Worm (Caenorhabditis elegans): Measurements from ENCODE around the gene arrd-6.

- TF ChIP-seq skn-1 (tag; optimal IDR thresholded peaks at IDR 0.05) (no peak), Y105C5A.15 (GFP tag; IDR thresholded peaks at IDR 0.05) (no peak), nhr-77 (tag; optimal IDR thresholded peaks at IDR 0.05) (no peak), dve-1 (tag; optimal IDR thresholded peaks at IDR 0.05; ENCODE audit: insufficient read depth) (no peak), aly-2 (tag; optimal IDR thresholded peaks at IDR 0.05) (no peak)
These were observed 19.9 kb downstream of the arrd-6 start, which contains the start of gene ptr-13 for ce11 chrII:11162390-11162789.
